Worm (Caenorhabditis elegans): Measurements from ENCODE around the gene srh-32.

Gene srh-32

ce11 chrV:17739801-17740200 lies 38.8 kb downstream of the srh-32 start, which contains the start of gene cutl-4:
TSS of gene cutl-4 (minus strand) at chrV:17739901.
- TF ChIP-seq F37B4.10 (GFP tag; IDR thresholded peaks at IDR 0.05) (no peak), T26A5.8 (tag; optimal IDR thresholded peaks at IDR 0.05) (no peak), madf-6 (GFP tag; IDR thresholded peaks at IDR 0.05) (no peak), K12H6.12 (tag; optimal IDR thresholded peaks at IDR 0.05) (no peak), ekl-4 (GFP tag; IDR thresholded peaks at IDR 0.05) (no peak)

- TF ChIP-seq F33H1.4 (GFP tag; IDR thresholded peaks at IDR 0.05) = no peak
- no peak for TF ChIP-seq efl-1 (GFP tag; optimal IDR thresholded peaks at IDR 0.05)
- no peak for TF ChIP-seq sdz-38 (tag; optimal IDR thresholded peaks at IDR 0.05)
- no peak for TF ChIP-seq C17E4.6 (GFP tag; IDR thresholded peaks at IDR 0.05)
- TF ChIP-seq nfyb-1 (GFP tag; IDR thresholded peaks at IDR 0.05) = no peak
- TF ChIP-seq Y53F4B.3 (GFP tag; IDR thresholded peaks at IDR 0.05) = no peak
- TF ChIP-seq K12H6.12 (tag; optimal IDR thresholded peaks at IDR 0.05) = no peak
- TF ChIP-seq egl-44 (GFP tag; IDR thresholded peaks at IDR 0.05) = no peak
- TF ChIP-seq ccch-3 (GFP tag; optimal IDR thresholded peaks at IDR 0.05) = no peak
- TF ChIP-seq Y79H2A.3 (GFP tag; conservative IDR thresholded peaks at IDR 0.05) = no peak
- no peak for TF ChIP-seq F55B11.4 (tag; optimal IDR thresholded peaks at IDR 0.05; ENCODE audit: borderline replicate concordance, insufficient read depth)
- no peak for TF ChIP-seq dox-1 (GFP tag; IDR thresholded peaks at IDR 0.05)
- TF ChIP-seq akir-1 (GFP tag; optimal IDR thresholded peaks at IDR 0.05) = no peak
- TF ChIP-seq lsl-1 (GFP tag; optimal IDR thresholded peaks at IDR 0.05) = no peak
- TF ChIP-seq ceh-79 (tag; optimal IDR thresholded peaks at IDR 0.05) = no peak
- TF ChIP-seq mel-28 (tag; optimal IDR thresholded peaks at IDR 0.05; ENCODE audit: borderline replicate concordance) = no peak
- TF ChIP-seq hlh-12 (tag; optimal IDR thresholded peaks at IDR 0.05) = no peak
- TF ChIP-seq hlh-26 (GFP tag; conservative IDR thresholded peaks at IDR 0.05) = no peak
- no peak for TF ChIP-seq rpc-1 (optimal IDR thresholded peaks at IDR 0.05)
- no peak for TF ChIP-seq rpc-1 (tag; optimal IDR thresholded peaks at IDR 0.05)
- TF ChIP-seq die-1 (tag; optimal IDR thresholded peaks at IDR 0.05) = no peak
These were observed 42.8 kb downstream of the srh-32 start for ce11 chrV:17743802-17744201.

ce11 chrV:17746959-17747358 lies 45.9 kb downstream of the srh-32 start, which contains the start of gene twk-36:
TSS of gene twk-36 (minus strand) at chrV:17747059.
- TF ChIP-seq hmg-20 (GFP tag; IDR thresholded peaks at IDR 0.05) (no peak), dpl-1 (GFP tag; optimal IDR thresholded peaks at IDR 0.05) (no peak), sea-2 (GFP tag; IDR thresholded peaks at IDR 0.05) (no peak), gei-17 (GFP tag; optimal IDR thresholded peaks at IDR 0.05) (no peak), hlh-12 (tag; optimal IDR thresholded peaks at IDR 0.05) (no peak), dox-1 (GFP tag; IDR thresholded peaks at IDR 0.05) (no peak), akir-1 (GFP tag; optimal IDR thresholded peaks at IDR 0.05) (no peak), nhr-179 (tag; optimal IDR thresholded peaks at IDR 0.05) (no peak), rpc-1 (optimal IDR thresholded peaks at IDR 0.05) (no peak), rpc-1 (tag; optimal IDR thresholded peaks at IDR 0.05) (no peak), ceh-79 (tag; optimal IDR thresholded peaks at IDR 0.05) (no peak), lin-35 (GFP tag; optimal IDR thresholded peaks at IDR 0.05) (no peak), F57C9.4 (tag; optimal IDR thresholded peaks at IDR 0.05) (no peak), ztf-22 (GFP tag; optimal IDR thresholded peaks at IDR 0.05) (no peak), F55B11.4 (tag; optimal IDR thresholded peaks at IDR 0.05; ENCODE audit: borderline replicate concordance, insufficient read depth) (no peak), F33H1.4 (GFP tag; IDR thresholded peaks at IDR 0.05) (no peak), sptf-2 (GFP tag; optimal IDR thresholded peaks at IDR 0.05) (no peak)

ce11 chrV:17749181-17749580 lies 48.2 kb downstream of the srh-32 start, which contains the start of gene R12G8.1:
TSS of gene R12G8.1 (minus strand) at chrV:17749243.
- peak; percentile 76 for TF ChIP-seq zfh-2 (GFP tag; conservative IDR thresholded peaks at IDR 0.05)
- TF ChIP-seq K11D2.4 (GFP tag; IDR thresholded peaks at IDR 0.05) = 0 out of 2 replicates have a peak, but pooled peaks have one; percentile 19
- no peak for TF ChIP-seq efl-1 (GFP tag; optimal IDR thresholded peaks at IDR 0.05)
